Fruit fly (Drosophila melanogaster) whole organism, embryonic: ENCODE measurements around the gene Gr64f.
A peak's percentile ranks its signal among the peaks of the same experiment; 100 is the strongest.

Source experiments
- ATbp ChIP-seq: fragments of 200-800 bp; sonication (Bioruptor generic); optimal IDR thresholded peaks from 2 replicates; lab custom pipeline; 2017; ENCODE audit warnings: missing biosample characterization, mild to moderate bottlenecking, missing genetic modification characterization, missing genetic modification reagents
- CG10274 ChIP-seq: fragments of 200-800 bp; sonication (Bioruptor generic); optimal IDR thresholded peaks from 3 replicates; lab custom pipeline; 2017; ENCODE audit warnings: missing biosample characterization, mild to moderate bottlenecking, missing genetic modification characterization
- CG18262 ChIP-seq: fragments of 200-800 bp; optimal IDR thresholded peaks from 3 replicates; lab custom pipeline; 2019; ENCODE audit warnings: missing biosample characterization, mild to moderate bottlenecking, missing genetic modification characterization, moderate library complexity
- CG30020 ChIP-seq: fragments of 200-800 bp; optimal IDR thresholded peaks from 2 replicates; lab custom pipeline; 2019; ENCODE audit warnings: missing biosample characterization, mild to moderate bottlenecking, missing genetic modification characterization, moderate library complexity
- CG30431 ChIP-seq: fragments of 200-800 bp; sonication (Bioruptor generic); optimal IDR thresholded peaks from 2 replicates; lab custom pipeline; 2017; ENCODE audit warnings: missing biosample characterization, missing genetic modification characterization
- CG6272 ChIP-seq: fragments of 200-800 bp; sonication (Bioruptor generic); IDR thresholded peaks from 2 replicates; pipeline ENCODE4 v1.3.6; 2022; ENCODE audit warnings: missing biosample characterization, missing genetic modification characterization
- CG8388 ChIP-seq: fragments of 200-800 bp; sonication (Bioruptor generic); optimal IDR thresholded peaks from 2 replicates; lab custom pipeline; 2019; ENCODE audit warnings: missing biosample characterization, mild to moderate bottlenecking, missing genetic modification characterization, moderate library complexity
- CG9797 ChIP-seq: fragments of 200-800 bp; sonication (Bioruptor generic); optimal IDR thresholded peaks from 3 replicates; lab custom pipeline; 2018; ENCODE audit warnings: missing biosample characterization, mild to moderate bottlenecking, missing genetic modification characterization
- CHES-1-like ChIP-seq: fragments of 200-800 bp; sonication (Bioruptor generic); optimal IDR thresholded peaks from 2 replicates; lab custom pipeline; 2016; ENCODE audit warnings: missing biosample characterization, missing genetic modification characterization
- Dfd ChIP-seq, 2 experiments: fragments of >200 bp; optimal IDR thresholded peaks; 2 replicates each; lab custom pipeline; 2017; ENCODE audit warnings: missing biosample characterization in 2 of 2, missing genetic modification characterization in 2 of 2
- Hr78 ChIP-seq, 2 experiments: fragments of 200-800 bp in 1 of 2; fragments of >200 bp in 1 of 2; sonication (Bioruptor generic) in 1 of 2; optimal IDR thresholded peaks; 2 replicates each; lab custom pipeline; 2017 to 2019; ENCODE audit warnings: missing biosample characterization in 2 of 2, missing genetic modification characterization in 2 of 2, mild to moderate bottlenecking in 1 of 2, moderate library complexity in 1 of 2
- Jarid2 ChIP-seq: fragments of 200-800 bp; sonication (Bioruptor generic); optimal IDR thresholded peaks from 3 replicates; lab custom pipeline; 2017; ENCODE audit warnings: mild to moderate bottlenecking, missing biosample characterization, missing genetic modification reagents, missing genetic modification characterization
- Mad ChIP-seq: fragments of 200-800 bp; sonication (Bioruptor generic); optimal IDR thresholded peaks from 2 replicates; lab custom pipeline; 2016; ENCODE audit warnings: missing biosample characterization, missing genetic modification characterization
- Meics ChIP-seq: fragments of 200-800 bp; sonication (Bioruptor generic); optimal IDR thresholded peaks from 2 replicates; lab custom pipeline; 2017; ENCODE audit warnings: missing biosample characterization, mild to moderate bottlenecking, missing genetic modification characterization
- Opbp ChIP-seq: fragments of 200-800 bp; sonication (Bioruptor generic); IDR thresholded peaks from 3 replicates; pipeline ENCODE4 v1.3.6; 2022; ENCODE audit warnings: missing biosample characterization, missing genetic modification characterization; ENCODE audit not compliant: partially characterized antibody
- Ravus ChIP-seq: fragments of 200-800 bp; sonication (Bioruptor generic); IDR thresholded peaks from 2 replicates; pipeline ENCODE4 v1.3.6; 2022; ENCODE audit warnings: missing biosample characterization, missing genetic modification characterization
- Sox102F ChIP-seq: fragments of 200-800 bp; sonication (Bioruptor generic); optimal IDR thresholded peaks from 2 replicates; lab custom pipeline; 2018; ENCODE audit warnings: missing biosample characterization, mild to moderate bottlenecking, missing genetic modification characterization, moderate library complexity
- Sry-δ ChIP-seq: fragments of 200-800 bp; sonication (Bioruptor generic); optimal IDR thresholded peaks from 2 replicates; lab custom pipeline; 2016; ENCODE audit warnings: missing biosample characterization, missing genetic modification characterization
- Taf1 ChIP-seq: fragments of 200-800 bp; sonication (Bioruptor generic); IDR thresholded peaks from 2 replicates; pipeline ENCODE4 v1.3.6; 2022; ENCODE audit warnings: missing biosample characterization, missing genetic modification characterization
- al ChIP-seq: fragments of 200-800 bp; sonication (Bioruptor generic); IDR thresholded peaks from 2 replicates; pipeline ENCODE4 v1.3.6; 2022; ENCODE audit warnings: missing biosample characterization, missing genetic modification characterization
- bsh ChIP-seq, 2 experiments: fragments of 200-800 bp; sonication (Bioruptor generic); optimal IDR thresholded peaks; 2 replicates each; lab custom pipeline; 2017 to 2018; ENCODE audit warnings: mild to moderate bottlenecking in 2 of 2, missing biosample characterization in 2 of 2, missing genetic modification characterization in 2 of 2, moderate library complexity in 1 of 2
- cad ChIP-seq: fragments of >200 bp; optimal IDR thresholded peaks from 2 replicates; lab custom pipeline; 2017; ENCODE audit warnings: missing biosample characterization, missing genetic modification characterization
- dm ChIP-seq: fragments of 200-800 bp; sonication (Bioruptor generic); optimal IDR thresholded peaks from 3 replicates; lab custom pipeline; 2016; ENCODE audit warnings: missing biosample characterization, missing genetic modification characterization
- dmrt11E ChIP-seq: fragments of 200-800 bp; sonication (Bioruptor generic); optimal IDR thresholded peaks from 3 replicates; lab custom pipeline; 2018; ENCODE audit warnings: missing biosample characterization, mild to moderate bottlenecking, missing genetic modification characterization, moderate library complexity
- dpn ChIP-seq, 2 experiments: fragments of 200-800 bp; sonication (Bioruptor generic); optimal IDR thresholded peaks; 3 replicates each; lab custom pipeline; 2016; ENCODE audit warnings: missing biosample characterization in 2 of 2, missing genetic modification characterization in 2 of 2
- ems ChIP-seq: fragments of 200-800 bp; sonication (Bioruptor generic); optimal IDR thresholded peaks from 3 replicates; lab custom pipeline; 2016; ENCODE audit warnings: missing biosample characterization, missing genetic modification characterization
- eyg ChIP-seq: fragments of 200-800 bp; sonication (Bioruptor generic); optimal IDR thresholded peaks from 3 replicates; lab custom pipeline; 2016; ENCODE audit warnings: missing biosample characterization, missing genetic modification characterization
- fd96Cb ChIP-seq: fragments of 200-800 bp; sonication (Bioruptor generic); optimal IDR thresholded peaks from 2 replicates; lab custom pipeline; 2018; ENCODE audit warnings: missing biosample characterization, mild to moderate bottlenecking, missing genetic modification characterization, moderate library complexity
- grn ChIP-seq: fragments of 200-800 bp; sonication (Bioruptor generic); optimal IDR thresholded peaks from 3 replicates; lab custom pipeline; 2017; ENCODE audit warnings: missing biosample characterization, missing genetic modification characterization
- hbn ChIP-seq: fragments of 200-800 bp; sonication (Bioruptor generic); IDR thresholded peaks from 2 replicates; pipeline ENCODE4 v1.3.6; 2022; ENCODE audit warnings: missing biosample characterization, missing genetic modification characterization; ENCODE audit not compliant: partially characterized antibody
- lbe ChIP-seq: fragments of 200-800 bp; sonication (Bioruptor generic); optimal IDR thresholded peaks from 2 replicates; lab custom pipeline; 2016; ENCODE audit warnings: missing biosample characterization, mild to moderate bottlenecking, missing genetic modification characterization
- oc ChIP-seq: fragments of 200-800 bp; sonication (Bioruptor generic); optimal IDR thresholded peaks from 2 replicates; lab custom pipeline; 2018; ENCODE audit warnings: missing biosample characterization, mild to moderate bottlenecking, missing genetic modification characterization, moderate library complexity
- prd ChIP-seq, 3 experiments: fragments of >200 bp in 2 of 3; fragments of 200-800 bp in 1 of 3; sonication (Bioruptor generic) in 1 of 3; optimal IDR thresholded peaks in 2 of 3; IDR thresholded peaks in 1 of 3; 2 replicates in 2 of 3; 3 replicates in 1 of 3; pipeline versions ENCODE4 v1.3.6 to Lab custom; 2017 to 2022; ENCODE audit warnings: missing biosample characterization in 1 of 3, missing genetic modification characterization in 1 of 3
- tup ChIP-seq: fragments of 200-800 bp; sonication (Bioruptor generic); optimal IDR thresholded peaks from 2 replicates; lab custom pipeline; 2016; ENCODE audit warnings: missing biosample characterization, mild to moderate bottlenecking, missing genetic modification characterization, moderate library complexity

Gr64f gene

dm6 chr3L:4025738-4026505 lies 9.7 kb upstream of the Gr64f start, which contains the start of gene CG11594 (continued):
- TF ChIP-seq Hr78 (GFP tag; optimal IDR thresholded peaks at IDR 0.05; lab: Kevin White, UChicago) (no peak), Mad (GFP tag; lab: Kevin White, UChicago) (no peak), lbe (GFP tag; lab: Kevin White, UChicago) (no peak), cad (GFP tag; lab: Kevin White, UChicago) (no peak), CG18262 (tag; lab: Kevin White, UChicago) (no peak), ATbp (GFP tag; lab: Kevin White, UChicago) (peak; percentile 41), eyg (GFP tag; lab: Kevin White, UChicago) (peak; percentile 25), Taf1 (GFP tag; lab: Robert Waterston, UW) (no peak), CG8388 (GFP tag; lab: Kevin White, UChicago) (no peak), Sry-δ (no peak), al (GFP tag; lab: Robert Waterston, UW) (no peak), grn (peak; percentile 92)
- TF ChIP-seq, all 482 proteins: peak for 77

dm6 chr3L:4026506-4026868 lies 9.1 kb upstream of the Gr64f start, which contains the start of gene Gr64a:
Gene Gr64a (plus strand): TSS chr3L:4026769.
- TF ChIP-seq CG10274 (GFP tag; lab: Kevin White, UChicago) (no peak), bsh (GFP tag; optimal IDR thresholded peaks at IDR 0.05; lab: Kevin White, UChicago) (no peak), Meics (GFP tag; lab: Kevin White, UChicago) (no peak), tup (no peak), dmrt11E (tag; lab: Kevin White, UChicago) (no peak), CG9797 (GFP tag; lab: Kevin White, UChicago) (no peak), CG30431 (GFP tag; lab: Kevin White, UChicago) (no peak), CHES-1-like (GFP tag; lab: Kevin White, UChicago) (no peak), dpn (GFP tag; optimal IDR thresholded peaks at IDR 0.05; lab: Kevin White, UChicago) (no peak), Opbp (no peak), Sox102F (GFP tag; lab: Kevin White, UChicago) (no peak), Jarid2 (no peak), prd (optimal IDR thresholded peaks at IDR 0.05; lab: Kevin White, UChicago) (no peak), prd (GFP tag; IDR thresholded peaks at IDR 0.05; lab: Robert Waterston, UW) (no peak), CG6272 (GFP tag; lab: Robert Waterston, UW) (no peak)
- TF ChIP-seq, all 482 proteins: peak for 0

dm6 chr3L:4028305-4028704 lies 7.3 kb upstream of the Gr64f start, which contains the start of the genes Gr64b and Gr64c:
Gene Gr64b (plus strand): TSS chr3L:4028605.
Gene Gr64c (plus strand): TSS chr3L:4028605.
- no peak for TF ChIP-seq CG30020 (tag; lab: Kevin White, UChicago)
- no peak for TF ChIP-seq Dfd (GFP tag; optimal IDR thresholded peaks at IDR 0.05; lab: Kevin White, UChicago)
- TF ChIP-seq oc (tag; lab: Kevin White, UChicago), result no peak
- no peak for TF ChIP-seq ems (GFP tag; lab: Kevin White, UChicago)
- TF ChIP-seq Ravus (GFP tag; lab: Robert Waterston, UW), result no peak
- TF ChIP-seq dm (GFP tag; lab: Kevin White, UChicago), result no peak
- no peak for TF ChIP-seq Opbp
- no peak for TF ChIP-seq fd96Cb (tag; lab: Kevin White, UChicago)
- no peak for TF ChIP-seq hbn (GFP tag; lab: Robert Waterston, UW)
